Fruit fly (Drosophila melanogaster) whole organism, embryonic: ENCODE data around the gene Prim1.
A peak's percentile ranks its signal among the peaks of the same experiment; 100 is the strongest.

Experiments
- CG10431 ChIP-seq: fragments of 200-800 bp; sonication (Bioruptor generic); optimal IDR thresholded peaks from 3 replicates; lab custom pipeline; 2018; ENCODE audit warnings: missing biosample characterization, mild to moderate bottlenecking, missing genetic modification characterization
- CG11398 ChIP-seq: fragments of 200-800 bp; sonication (Bioruptor generic); optimal IDR thresholded peaks from 2 replicates; lab custom pipeline; 2016; ENCODE audit warnings: missing biosample characterization, missing genetic modification characterization
- CG13123 ChIP-seq: fragments of 200-800 bp; sonication (Bioruptor generic); optimal IDR thresholded peaks from 2 replicates; lab custom pipeline; 2016; ENCODE audit warnings: missing biosample characterization, missing genetic modification characterization
- CG13296 ChIP-seq: fragments of 200-800 bp; sonication (Bioruptor generic); optimal IDR thresholded peaks from 3 replicates; lab custom pipeline; 2018; ENCODE audit warnings: missing biosample characterization, mild to moderate bottlenecking, missing genetic modification characterization
- CG13624 ChIP-seq: fragments of 200-800 bp; sonication (Bioruptor generic); optimal IDR thresholded peaks from 2 replicates; lab custom pipeline; 2016; ENCODE audit warnings: missing biosample characterization, missing genetic modification characterization
- CG1529 ChIP-seq: fragments of 200-800 bp; sonication (Bioruptor generic); optimal IDR thresholded peaks from 3 replicates; lab custom pipeline; 2018; ENCODE audit warnings: missing biosample characterization, missing genetic modification characterization
- CG15601 ChIP-seq: fragments of 200-800 bp; sonication (Bioruptor generic); optimal IDR thresholded peaks from 3 replicates; lab custom pipeline; 2019; ENCODE audit warnings: missing biosample characterization, mild to moderate bottlenecking, missing genetic modification characterization, moderate library complexity
- CG16815 ChIP-seq: fragments of 200-800 bp; sonication (Bioruptor generic); optimal IDR thresholded peaks from 3 replicates; lab custom pipeline; 2017; ENCODE audit warnings: missing biosample characterization, mild to moderate bottlenecking, missing genetic modification characterization
- CG17359 ChIP-seq: fragments of 200-800 bp; sonication (Bioruptor generic); optimal IDR thresholded peaks from 3 replicates; lab custom pipeline; 2018; ENCODE audit warnings: missing biosample characterization, mild to moderate bottlenecking, missing genetic modification characterization, moderate library complexity
- CG17361 ChIP-seq: fragments of 200-800 bp; sonication (Bioruptor generic); IDR thresholded peaks from 3 replicates; pipeline ENCODE4 v1.3.6; 2022; ENCODE audit warnings: missing biosample characterization, missing genetic modification characterization
- CG31388 ChIP-seq: fragments of 200-800 bp; sonication (Bioruptor generic); optimal IDR thresholded peaks from 2 replicates; lab custom pipeline; 2016; ENCODE audit warnings: missing biosample characterization, missing genetic modification characterization
- CG32767 ChIP-seq: fragments of 200-800 bp; sonication (Bioruptor generic); IDR thresholded peaks from 2 replicates; pipeline ENCODE4 v1.3.6; 2022; ENCODE audit warnings: missing biosample characterization, missing genetic modification characterization
- CG33213 ChIP-seq: fragments of 200-800 bp; sonication (Bioruptor generic); optimal IDR thresholded peaks from 3 replicates; lab custom pipeline; 2016; ENCODE audit warnings: missing biosample characterization, missing genetic modification characterization
- CG3407 ChIP-seq: fragments of 200-800 bp; sonication (Bioruptor generic); optimal IDR thresholded peaks from 2 replicates; lab custom pipeline; 2018; ENCODE audit warnings: missing biosample characterization, mild to moderate bottlenecking, missing genetic modification characterization
- CG3847 ChIP-seq: fragments of 200-800 bp; sonication (Bioruptor generic); IDR thresholded peaks from 2 replicates; pipeline ENCODE4 v1.3.6; 2022; ENCODE audit warnings: missing biosample characterization, missing genetic modification characterization
- CG6175 ChIP-seq: fragments of 200-800 bp; sonication (Bioruptor generic); IDR thresholded peaks from 3 replicates; pipeline ENCODE4 v1.3.6; 2022; ENCODE audit warnings: missing biosample characterization, missing genetic modification characterization
- CG6272 ChIP-seq: fragments of 200-800 bp; sonication (Bioruptor generic); IDR thresholded peaks from 2 replicates; pipeline ENCODE4 v1.3.6; 2022; ENCODE audit warnings: missing biosample characterization, missing genetic modification characterization
- CG8089 ChIP-seq: fragments of 200-800 bp; sonication (Bioruptor generic); optimal IDR thresholded peaks from 3 replicates; lab custom pipeline; 2016; ENCODE audit warnings: missing biosample characterization, missing genetic modification characterization
- Dip3 ChIP-seq: fragments of 200-800 bp; sonication (Bioruptor generic); optimal IDR thresholded peaks from 3 replicates; lab custom pipeline; 2016; ENCODE audit warnings: missing biosample characterization, missing genetic modification characterization
- E2f1 ChIP-seq: fragments of 200-800 bp; sonication (Bioruptor generic); IDR thresholded peaks from 2 replicates; pipeline ENCODE4 v1.3.6; 2022; ENCODE audit warnings: missing biosample characterization, missing genetic modification characterization
- Ets97D ChIP-seq: fragments of 200-800 bp; sonication (Bioruptor generic); optimal IDR thresholded peaks from 3 replicates; lab custom pipeline; 2016; ENCODE audit warnings: missing biosample characterization, missing genetic modification characterization
- Fer1 ChIP-seq: fragments of 200-800 bp; sonication (Bioruptor generic); optimal IDR thresholded peaks from 2 replicates; lab custom pipeline; 2017; ENCODE audit warnings: missing biosample characterization, mild to moderate bottlenecking, missing genetic modification characterization
- Gsc ChIP-seq: fragments of 200-800 bp; sonication (Bioruptor generic); IDR thresholded peaks from 2 replicates; pipeline ENCODE4 v1.3.6; 2022; ENCODE audit warnings: missing biosample characterization, missing genetic modification characterization
- HLH3B ChIP-seq: fragments of 200-800 bp; sonication (Bioruptor generic); IDR thresholded peaks from 2 replicates; pipeline ENCODE4 v1.3.6; 2022; ENCODE audit warnings: missing biosample characterization, missing genetic modification characterization
- HLH4C ChIP-seq: fragments of 200-800 bp; sonication (Bioruptor generic); IDR thresholded peaks from 3 replicates; pipeline ENCODE4 v1.3.6; 2022; ENCODE audit warnings: missing biosample characterization, missing genetic modification characterization; ENCODE audit not compliant: partially characterized antibody
- HLHmδ ChIP-seq: fragments of 200-800 bp; sonication (Bioruptor generic); optimal IDR thresholded peaks from 2 replicates; lab custom pipeline; 2018; ENCODE audit warnings: missing biosample characterization, mild to moderate bottlenecking, missing genetic modification characterization, moderate library complexity
- Hand ChIP-seq: fragments of 200-800 bp; sonication (Bioruptor generic); optimal IDR thresholded peaks from 2 replicates; lab custom pipeline; 2017; ENCODE audit warnings: mild to moderate bottlenecking, missing biosample characterization, missing genetic modification reagents, missing genetic modification characterization
- Hey ChIP-seq: fragments of 200-800 bp; sonication (Bioruptor generic); optimal IDR thresholded peaks from 3 replicates; lab custom pipeline; 2018; ENCODE audit warnings: missing biosample characterization, mild to moderate bottlenecking, missing genetic modification characterization
- Lim3 ChIP-seq: fragments of 200-800 bp; sonication (Bioruptor generic); IDR thresholded peaks from 2 replicates; pipeline ENCODE4 v1.3.6; 2022; ENCODE audit warnings: missing biosample characterization, missing genetic modification characterization
- Optix ChIP-seq: fragments of 200-800 bp; sonication (Bioruptor generic); IDR thresholded peaks from 3 replicates; pipeline ENCODE4 v1.3.6; 2022; ENCODE audit warnings: missing biosample characterization, missing genetic modification characterization
- Taf1 ChIP-seq: fragments of 200-800 bp; sonication (Bioruptor generic); IDR thresholded peaks from 2 replicates; pipeline ENCODE4 v1.3.6; 2022; ENCODE audit warnings: missing biosample characterization, missing genetic modification characterization
- Trl ChIP-seq, 3 experiments: fragments of >200 bp in 2 of 3; fragments of 200-800 bp in 1 of 3; sonication (Bioruptor generic) in 1 of 3; optimal IDR thresholded peaks; 2 replicates in 1 of 3; 3 replicates in 2 of 3; lab custom pipeline; 2016 to 2017; ENCODE audit warnings: missing biosample characterization in 1 of 3, missing genetic modification characterization in 1 of 3
- Vsx1 ChIP-seq: fragments of 200-800 bp; sonication (Bioruptor generic); optimal IDR thresholded peaks from 2 replicates; lab custom pipeline; 2017; ENCODE audit warnings: missing biosample characterization, mild to moderate bottlenecking, missing genetic modification characterization, missing genetic modification reagents
- ara ChIP-seq: fragments of 200-800 bp; sonication (Bioruptor generic); IDR thresholded peaks from 2 replicates; pipeline ENCODE4 v1.3.6; 2022; ENCODE audit warnings: missing biosample characterization, missing genetic modification characterization
- btn ChIP-seq: fragments of 200-800 bp; sonication (Bioruptor generic); optimal IDR thresholded peaks from 2 replicates; lab custom pipeline; 2016; ENCODE audit warnings: missing biosample characterization, missing genetic modification characterization
- cato ChIP-seq: fragments of 200-800 bp; sonication (Bioruptor generic); optimal IDR thresholded peaks from 2 replicates; lab custom pipeline; 2016; ENCODE audit warnings: missing biosample characterization, missing genetic modification characterization, borderline replicate concordance
- chm ChIP-seq: fragments of 200-800 bp; sonication (Bioruptor generic); IDR thresholded peaks from 2 replicates; pipeline ENCODE4 v1.3.6; 2022; ENCODE audit warnings: missing biosample characterization, missing genetic modification characterization
- crol ChIP-seq: fragments of 200-800 bp; sonication (Bioruptor generic); IDR thresholded peaks from 2 replicates; pipeline ENCODE4 v1.3.6; 2022; ENCODE audit warnings: missing biosample characterization, missing genetic modification characterization
- eyg ChIP-seq: fragments of 200-800 bp; sonication (Bioruptor generic); optimal IDR thresholded peaks from 3 replicates; lab custom pipeline; 2016; ENCODE audit warnings: missing biosample characterization, missing genetic modification characterization
- fd64A ChIP-seq: fragments of 200-800 bp; sonication (Bioruptor generic); optimal IDR thresholded peaks from 3 replicates; lab custom pipeline; 2018; ENCODE audit warnings: missing biosample characterization, mild to moderate bottlenecking, missing genetic modification characterization
- kni ChIP-seq: fragments of 200-800 bp; sonication (Bioruptor generic); optimal IDR thresholded peaks from 3 replicates; lab custom pipeline; 2017; ENCODE audit warnings: mild to moderate bottlenecking, missing biosample characterization, missing genetic modification reagents, missing genetic modification characterization
- pnt ChIP-seq: fragments of 200-800 bp; sonication (Bioruptor generic); optimal IDR thresholded peaks from 3 replicates; lab custom pipeline; 2016; ENCODE audit warnings: missing biosample characterization, missing genetic modification characterization
- psq ChIP-seq: fragments of 200-800 bp; sonication (Bioruptor generic); optimal IDR thresholded peaks from 2 replicates; lab custom pipeline; 2017; ENCODE audit warnings: missing biosample characterization, missing genetic modification characterization
- repo ChIP-seq: fragments of 200-800 bp; sonication (Bioruptor generic); optimal IDR thresholded peaks from 2 replicates; lab custom pipeline; 2016; ENCODE audit warnings: missing biosample characterization, missing genetic modification characterization
- ro ChIP-seq: fragments of 200-800 bp; sonication (Bioruptor generic); IDR thresholded peaks from 2 replicates; pipeline ENCODE4 v1.3.6; 2022; ENCODE audit warnings: missing biosample characterization, missing genetic modification characterization
- sd ChIP-seq: fragments of 200-800 bp; sonication (Bioruptor generic); optimal IDR thresholded peaks from 3 replicates; lab custom pipeline; 2018; ENCODE audit warnings: missing biosample characterization, mild to moderate bottlenecking, missing genetic modification characterization, moderate library complexity
- sqz ChIP-seq: fragments of 200-800 bp; sonication (Bioruptor generic); optimal IDR thresholded peaks from 3 replicates; lab custom pipeline; 2018; ENCODE audit warnings: missing biosample characterization, mild to moderate bottlenecking, missing genetic modification characterization
- twi ChIP-seq: fragments of 200-800 bp; optimal IDR thresholded peaks from 2 replicates; lab custom pipeline; 2019; ENCODE audit warnings: missing biosample characterization, mild to moderate bottlenecking, missing genetic modification characterization, moderate library complexity
- unpg ChIP-seq: fragments of 200-800 bp; sonication (Bioruptor generic); optimal IDR thresholded peaks from 3 replicates; lab custom pipeline; 2018; ENCODE audit warnings: missing biosample characterization, mild to moderate bottlenecking, missing genetic modification characterization, moderate library complexity
- usp ChIP-seq: fragments of >200 bp; optimal IDR thresholded peaks from 2 replicates; lab custom pipeline; 2017; ENCODE audit warnings: missing biosample characterization, missing genetic modification characterization
- vfl ChIP-seq: fragments of 200-800 bp; sonication (Bioruptor generic); optimal IDR thresholded peaks from 2 replicates; lab custom pipeline; 2016; ENCODE audit warnings: missing biosample characterization, missing genetic modification characterization
- wdn ChIP-seq: fragments of 200-800 bp; sonication (Bioruptor generic); IDR thresholded peaks from 2 replicates; pipeline ENCODE4 v1.3.6; 2022; ENCODE audit warnings: missing biosample characterization, missing genetic modification characterization
- z ChIP-seq: fragments of 200-800 bp; sonication (Bioruptor generic); IDR thresholded peaks from 3 replicates; pipeline ENCODE4 v1.3.6; 2022; ENCODE audit warnings: missing biosample characterization, missing genetic modification characterization

Prim1 gene

dm6 chr3L:8338921-8339320, 1.2 kb upstream of the Prim1 start, which contains the start of gene Pex2 (continued):
- TF ChIP-seq CG3407 (GFP tag; lab: Kevin White, UChicago) (no peak), CG16815 (GFP tag; lab: Kevin White, UChicago) (no peak), CG17361 (GFP tag; lab: Robert Waterston, UW) (no peak), sd (tag; lab: Kevin White, UChicago) (peak; percentile 16), btn (no peak), kni (GFP tag; lab: Kevin White, UChicago) (no peak), chm (GFP tag; lab: Robert Waterston, UW) (no peak), CG13624 (GFP tag; lab: Kevin White, UChicago) (peak; percentile 4), sqz (GFP tag; lab: Kevin White, UChicago) (no peak), fd64A (GFP tag; lab: Kevin White, UChicago) (no peak), CG3847 (no peak), wdn (GFP tag; lab: Robert Waterston, UW) (no peak), CG1529 (GFP tag; lab: Kevin White, UChicago) (no peak), z (GFP tag; lab: Robert Waterston, UW) (no peak), Dip3 (no peak), CG8089 (GFP tag; lab: Kevin White, UChicago) (no peak), psq (GFP tag; lab: Kevin White, UChicago) (no peak), cato (GFP tag; lab: Kevin White, UChicago) (no peak), usp (no peak), ara (GFP tag; lab: Robert Waterston, UW) (no peak), E2f1 (no peak), Vsx1 (GFP tag; lab: Kevin White, UChicago) (peak; percentile 2), CG6272 (GFP tag; lab: Robert Waterston, UW) (no peak), CG13123 (no peak), CG10431 (GFP tag; lab: Kevin White, UChicago) (no peak), Taf1 (GFP tag; lab: Robert Waterston, UW) (no peak), Ets97D (GFP tag; lab: Kevin White, UChicago) (no peak), HLHmδ (no peak), CG6175 (no peak), Trl (optimal IDR thresholded peaks at IDR 0.05; lab: Kevin White, UChicago) (no peak), Trl (GFP tag; optimal IDR thresholded peaks at IDR 0.05; lab: Kevin White, UChicago) (no peak), twi (tag; lab: Kevin White, UChicago) (no peak), HLH3B (GFP tag; lab: Robert Waterston, UW) (no peak), Optix (GFP tag; lab: Robert Waterston, UW) (no peak), ro (GFP tag; lab: Robert Waterston, UW) (no peak), CG17359 (tag; lab: Kevin White, UChicago) (no peak), HLH4C (GFP tag; lab: Robert Waterston, UW) (peak; percentile 37; the same call in 1 of the 3 replicates), Gsc (GFP tag; lab: Robert Waterston, UW) (no peak), repo (GFP tag; lab: Kevin White, UChicago) (no peak), CG13296 (peak; percentile 42), Hand (GFP tag; lab: Kevin White, UChicago) (no peak), Hey (tag; lab: Kevin White, UChicago) (no peak), CG11398 (GFP tag; lab: Kevin White, UChicago) (no peak), vfl (GFP tag; lab: Kevin White, UChicago) (no peak), Fer1 (GFP tag; lab: Kevin White, UChicago) (no peak), CG33213 (GFP tag; lab: Kevin White, UChicago) (peak; percentile 13), CG32767 (0 out of 2 replicates have a peak, but pooled peaks have one; percentile 14), unpg (GFP tag; lab: Kevin White, UChicago) (no peak), crol (no peak), CG31388 (no peak), Lim3 (no peak), CG15601 (tag; lab: Kevin White, UChicago) (peak; percentile 21), eyg (GFP tag; lab: Kevin White, UChicago) (no peak), pnt (GFP tag; lab: Kevin White, UChicago) (no peak)
